Fruit fly (Drosophila melanogaster): Measurements from ENCODE around the gene CG13039.
A peak's percentile ranks its signal among the peaks of the same experiment; 100 is the strongest.

The CG13039 gene

DNA sequence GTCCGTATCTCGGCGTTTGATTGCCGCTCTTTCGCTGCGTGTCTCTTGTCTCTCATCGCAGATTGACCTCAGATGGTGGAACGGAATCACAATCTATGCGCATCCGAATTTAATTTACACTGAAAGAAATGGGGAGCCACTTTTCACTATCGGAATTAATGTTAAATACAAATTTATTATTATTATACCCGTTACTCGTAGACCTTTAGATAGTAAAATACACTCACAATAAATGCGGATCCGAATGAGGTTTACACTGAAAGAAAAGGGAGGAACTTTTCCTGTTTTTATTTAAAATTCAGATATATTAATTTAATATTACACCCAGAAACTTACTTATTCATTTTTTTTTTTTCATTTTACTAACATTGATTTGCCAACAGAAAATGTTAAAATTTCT is 37.5 kb downstream of the CG13039 start:
- TF ChIP-seq CG31627 (GFP tag; optimal IDR thresholded peaks at IDR 0.05) (no peak), OdsH (GFP tag; optimal IDR thresholded peaks at IDR 0.05) (peak; percentile 26), Sox102F (GFP tag; optimal IDR thresholded peaks at IDR 0.05) (no peak), CG10669 (GFP tag; optimal IDR thresholded peaks at IDR 0.05) (peak; percentile 4), Eip93F (GFP tag; optimal IDR thresholded peaks at IDR 0.05) (no peak), Hr4 (GFP tag; optimal IDR thresholded peaks at IDR 0.05) (peak; percentile 18), pdm3 (GFP tag; optimal IDR thresholded peaks at IDR 0.05) (peak; percentile 10), ss (GFP tag; optimal IDR thresholded peaks at IDR 0.05) (no peak), vri (GFP tag; optimal IDR thresholded peaks at IDR 0.05) (no peak), net (GFP tag; optimal IDR thresholded peaks at IDR 0.05) (no peak), eg (GFP tag; IDR thresholded peaks at IDR 0.05) (peak; percentile 14; the same call in 1 of the 3 replicates), CG8119 (GFP tag; IDR thresholded peaks at IDR 0.05) (peak; percentile 46; the same call in 1 of the 3 replicates), Hr38 (GFP tag; optimal IDR thresholded peaks at IDR 0.05) (no peak), Eip75B (GFP tag; optimal IDR thresholded peaks at IDR 0.05) (no peak), CG34406 (GFP tag; optimal IDR thresholded peaks at IDR 0.05) (peak; percentile 5), Hr39 (GFP tag; optimal IDR thresholded peaks at IDR 0.05) (no peak), lz (GFP tag; optimal IDR thresholded peaks at IDR 0.05) (no peak), CG6808 (GFP tag; optimal IDR thresholded peaks at IDR 0.05) (no peak), CG11294 (GFP tag; IDR thresholded peaks at IDR 0.05) (no peak), CG32006 (GFP tag; optimal IDR thresholded peaks at IDR 0.05) (peak; percentile 25), Sox15 (GFP tag; optimal IDR thresholded peaks at IDR 0.05) (no peak), CG11762 (GFP tag; optimal IDR thresholded peaks at IDR 0.05; ENCODE audit: insufficient read depth) (peak; percentile 15), CG16779 (tag; optimal IDR thresholded peaks at IDR 0.05) (no peak), CG3032 (tag; optimal IDR thresholded peaks at IDR 0.05) (no peak), topi (GFP tag; optimal IDR thresholded peaks at IDR 0.05) (no peak), Lpt (GFP tag; optimal IDR thresholded peaks at IDR 0.05) (no peak), Smox (GFP tag; optimal IDR thresholded peaks at IDR 0.05) (no peak), achi (GFP tag; optimal IDR thresholded peaks at IDR 0.05) (peak; percentile 23), CG11902 (GFP tag; optimal IDR thresholded peaks at IDR 0.05) (no peak), Met (GFP tag; optimal IDR thresholded peaks at IDR 0.05) (no peak), Sox14 (GFP tag; optimal IDR thresholded peaks at IDR 0.05) (no peak), dsx (GFP tag; optimal IDR thresholded peaks at IDR 0.05; ENCODE audit: poor library complexity, severe bottlenecking) (no peak), svp (GFP tag) (no peak), fkh (GFP tag; optimal IDR thresholded peaks at IDR 0.05) (no peak), CG6276 (GFP tag; optimal IDR thresholded peaks at IDR 0.05) (no peak), CG6854 (GFP tag; optimal IDR thresholded peaks at IDR 0.05) (no peak), CG6163 (GFP tag; IDR thresholded peaks at IDR 0.05) (0 out of 3 replicates have a peak, but pooled peaks have one; percentile 45), salr (GFP tag; optimal IDR thresholded peaks at IDR 0.05) (no peak), fd59A (GFP tag; optimal IDR thresholded peaks at IDR 0.05) (no peak), Blimp-1 (GFP tag; optimal IDR thresholded peaks at IDR 0.05) (no peak), CG8319 (GFP tag; optimal IDR thresholded peaks at IDR 0.05) (no peak), fd85E (GFP tag; optimal IDR thresholded peaks at IDR 0.05) (no peak), Ets21C (GFP tag; optimal IDR thresholded peaks at IDR 0.05) (no peak), Eip78C (GFP tag) (peak; percentile 73), dac (GFP tag; optimal IDR thresholded peaks at IDR 0.05) (no peak), CG1621 (tag; optimal IDR thresholded peaks at IDR 0.05) (peak; percentile 12), CG9139 (GFP tag; optimal IDR thresholded peaks at IDR 0.05) (no peak), CG10631 (GFP tag; optimal IDR thresholded peaks at IDR 0.05) (peak; percentile 33), CG15336 (GFP tag; IDR thresholded peaks at IDR 0.05) (peak; percentile 8; the same call in 1 of the 2 replicates), spab (GFP tag; optimal IDR thresholded peaks at IDR 0.05) (peak; percentile 12), CG4318 (GFP tag; optimal IDR thresholded peaks at IDR 0.05) (no peak), CG3919 (GFP tag; optimal IDR thresholded peaks at IDR 0.05) (no peak), Gug (GFP tag; IDR thresholded peaks at IDR 0.05) (no peak)

All from whole organism, prepupa.